Fruit fly (Drosophila melanogaster): Measurements from ENCODE around the gene CG17030.

- TF ChIP-seq CTCF (optimal IDR thresholded peaks at IDR 0.05), result peak; percentile 55 to 66
- TF ChIP-seq CG8478 (optimal IDR thresholded peaks at IDR 0.05), result no peak
Measured at dm6 chr3L:4978041-4978440, 2.5 kb downstream of the CG17030 start.

Data from S2 (cell line).